Fruit fly (Drosophila melanogaster): ENCODE measurements around the gene crc.

crc gene

dm6 chr2L:21310427-21311199 lies at the start of gene crc:
crc (plus strand) TSS chr2L:21310866.
- TF ChIP-seq Dll (optimal IDR thresholded peaks at IDR 0.05) (no peak), pan (optimal IDR thresholded peaks at IDR 0.05) (no peak), usp (GFP tag; optimal IDR thresholded peaks at IDR 0.05) (no peak)

- TF ChIP-seq pan (optimal IDR thresholded peaks at IDR 0.05) = no peak
- TF ChIP-seq EcR (GFP tag; optimal IDR thresholded peaks at IDR 0.05) = no peak
- TF ChIP-seq Dll (optimal IDR thresholded peaks at IDR 0.05) = no peak
- no peak for TF ChIP-seq usp (GFP tag; optimal IDR thresholded peaks at IDR 0.05)
- no peak for TF ChIP-seq CG8478 (optimal IDR thresholded peaks at IDR 0.05)
- TF ChIP-seq psq (optimal IDR thresholded peaks at IDR 0.05) = no peak
Observed at dm6 chr2L:21260869-21261268, 49.8 kb upstream of the crc start.

DNA sequence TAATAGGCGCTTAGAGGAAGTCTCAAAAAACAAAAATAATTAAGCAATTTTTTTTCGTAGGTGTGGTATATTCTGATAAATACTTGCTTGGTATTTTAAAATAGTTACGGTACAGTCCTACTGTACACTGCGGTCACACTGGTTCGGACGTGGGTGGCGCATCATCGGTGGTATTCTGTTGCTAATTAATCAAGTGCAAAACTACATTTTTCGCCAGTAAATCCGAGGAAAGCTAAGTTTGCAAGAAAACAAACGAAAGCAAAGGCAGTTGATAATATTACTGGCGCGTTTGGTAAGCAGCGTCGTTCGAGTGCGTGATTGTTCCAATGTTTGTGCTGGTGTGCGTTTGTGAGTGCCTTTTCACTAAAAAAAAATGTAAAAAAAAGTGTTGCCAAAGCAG lies 47.8 kb upstream of the crc start, which contains the start of gene CG8671:
TSS of gene CG8671 (plus strand) at position 125 of the 400 bp plus-strand sequence.
- no peak for TF ChIP-seq psq (optimal IDR thresholded peaks at IDR 0.05)
- no peak for TF ChIP-seq CG8478 (optimal IDR thresholded peaks at IDR 0.05)
- no peak for TF ChIP-seq Dll (optimal IDR thresholded peaks at IDR 0.05)
- TF ChIP-seq pan (optimal IDR thresholded peaks at IDR 0.05) = no peak
- no peak for TF ChIP-seq usp (GFP tag; optimal IDR thresholded peaks at IDR 0.05)
- no peak for TF ChIP-seq EcR (GFP tag; optimal IDR thresholded peaks at IDR 0.05)

dm6 chr2L:21263470-21264146 lies 47.1 kb upstream of the crc start:
- TF ChIP-seq EcR (GFP tag; optimal IDR thresholded peaks at IDR 0.05) (no peak), pan (optimal IDR thresholded peaks at IDR 0.05) (no peak), CG8478 (optimal IDR thresholded peaks at IDR 0.05) (no peak), Dll (optimal IDR thresholded peaks at IDR 0.05) (no peak), usp (GFP tag; optimal IDR thresholded peaks at IDR 0.05) (no peak), psq (optimal IDR thresholded peaks at IDR 0.05) (no peak)

DNA sequence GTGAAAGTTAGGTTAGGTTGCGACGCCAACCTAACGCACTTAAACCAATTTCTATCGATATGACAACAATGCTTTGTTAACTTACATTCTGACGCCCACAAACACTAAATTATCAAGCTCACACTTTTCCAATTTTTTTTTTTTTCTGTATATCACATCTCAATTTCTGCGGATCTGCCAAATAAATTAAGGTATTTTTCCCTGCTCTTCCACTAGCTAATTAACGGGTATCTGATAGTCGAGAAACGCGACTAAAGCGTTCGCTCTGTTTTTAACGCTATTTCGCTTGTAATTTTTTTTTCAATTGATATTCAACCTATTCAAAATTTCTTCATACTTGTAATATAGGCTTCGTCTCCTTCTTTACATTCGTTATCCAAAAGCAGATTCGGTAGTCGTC lies 44.4 kb upstream of the crc start:
- TF ChIP-seq Dll (optimal IDR thresholded peaks at IDR 0.05) (no peak), EcR (GFP tag; optimal IDR thresholded peaks at IDR 0.05) (no peak), pan (optimal IDR thresholded peaks at IDR 0.05) (no peak), usp (GFP tag; optimal IDR thresholded peaks at IDR 0.05) (no peak), CG8478 (optimal IDR thresholded peaks at IDR 0.05) (no peak), psq (optimal IDR thresholded peaks at IDR 0.05) (no peak)

DNA sequence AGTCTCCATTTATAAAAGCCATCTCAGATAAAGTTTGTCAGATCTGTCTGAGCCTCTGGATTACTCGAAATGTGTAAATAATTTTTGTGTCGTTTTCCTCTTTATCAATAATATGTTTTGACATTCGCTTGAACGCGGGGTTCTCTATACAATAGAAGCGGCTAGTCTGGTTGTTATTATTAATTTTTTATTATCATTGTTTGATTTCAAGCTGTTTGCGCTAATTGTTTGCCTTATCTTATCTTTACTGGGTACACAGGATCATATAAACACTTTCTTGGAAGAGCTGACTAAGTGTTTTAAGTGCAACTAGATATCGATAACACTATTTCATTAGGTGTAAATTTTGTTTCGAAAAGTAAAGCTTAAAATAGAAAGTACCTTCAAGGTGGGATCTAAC lies 42.5 kb upstream of the crc start:
- TF ChIP-seq Dll (optimal IDR thresholded peaks at IDR 0.05) = no peak
- no peak for TF ChIP-seq CG8478 (optimal IDR thresholded peaks at IDR 0.05)
- no peak for TF ChIP-seq psq (optimal IDR thresholded peaks at IDR 0.05)
- no peak for TF ChIP-seq usp (GFP tag; optimal IDR thresholded peaks at IDR 0.05)
- no peak for TF ChIP-seq pan (optimal IDR thresholded peaks at IDR 0.05)
- TF ChIP-seq EcR (GFP tag; optimal IDR thresholded peaks at IDR 0.05) = no peak

dm6 chr2L:21289101-21289500 lies 21.6 kb upstream of the crc start:
- TF ChIP-seq usp (GFP tag; optimal IDR thresholded peaks at IDR 0.05) (no peak), pan (optimal IDR thresholded peaks at IDR 0.05) (no peak), psq (optimal IDR thresholded peaks at IDR 0.05) (no peak), EcR (GFP tag; optimal IDR thresholded peaks at IDR 0.05) (no peak), Dll (optimal IDR thresholded peaks at IDR 0.05) (no peak), CG8478 (optimal IDR thresholded peaks at IDR 0.05) (no peak)

- no peak for TF ChIP-seq pan (optimal IDR thresholded peaks at IDR 0.05)
- TF ChIP-seq usp (GFP tag; optimal IDR thresholded peaks at IDR 0.05) = no peak
Observed at dm6 chr2L:21290434-21290833, 20.2 kb upstream of the crc start, which contains the start of gene Gr39a. Gr39a (plus strand) TSS chr2L:21290734.

DNA sequence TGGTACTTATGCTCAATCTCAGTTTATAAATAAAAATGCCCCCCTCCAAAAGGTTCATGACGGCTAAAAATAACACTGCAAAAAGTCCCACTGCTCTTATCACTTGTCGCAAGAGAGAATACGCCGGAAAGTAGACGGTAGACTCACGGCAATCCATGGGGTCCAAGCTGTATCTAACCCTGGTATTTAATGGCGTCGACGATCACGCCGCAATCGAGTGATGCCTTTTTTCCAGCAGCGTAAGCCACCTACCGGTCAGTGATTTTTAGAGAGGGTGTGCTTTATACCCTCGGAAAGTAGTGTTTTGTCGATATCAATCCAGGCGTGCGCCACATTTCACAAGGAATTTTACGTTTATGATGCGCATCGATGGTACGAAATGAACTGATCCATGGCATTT lies 11.1 kb upstream of the crc start:
- TF ChIP-seq CG8478 (optimal IDR thresholded peaks at IDR 0.05) (no peak), pan (optimal IDR thresholded peaks at IDR 0.05) (no peak), usp (GFP tag; optimal IDR thresholded peaks at IDR 0.05) (no peak), psq (optimal IDR thresholded peaks at IDR 0.05) (no peak), Dll (optimal IDR thresholded peaks at IDR 0.05) (no peak), EcR (GFP tag; optimal IDR thresholded peaks at IDR 0.05) (no peak)

- TF ChIP-seq psq (optimal IDR thresholded peaks at IDR 0.05) (no peak), Dll (optimal IDR thresholded peaks at IDR 0.05) (no peak), CG8478 (optimal IDR thresholded peaks at IDR 0.05) (no peak)
Observed at dm6 chr2L:21302064-21302463, 8.6 kb upstream of the crc start.

- TF ChIP-seq EcR (GFP tag; optimal IDR thresholded peaks at IDR 0.05) (no peak), pan (optimal IDR thresholded peaks at IDR 0.05) (no peak), CG8478 (optimal IDR thresholded peaks at IDR 0.05) (no peak), usp (GFP tag; optimal IDR thresholded peaks at IDR 0.05) (no peak), Dll (optimal IDR thresholded peaks at IDR 0.05) (no peak), psq (optimal IDR thresholded peaks at IDR 0.05) (no peak)
Observed at dm6 chr2L:21303655-21304532, 6.8 kb upstream of the crc start.

DNA sequence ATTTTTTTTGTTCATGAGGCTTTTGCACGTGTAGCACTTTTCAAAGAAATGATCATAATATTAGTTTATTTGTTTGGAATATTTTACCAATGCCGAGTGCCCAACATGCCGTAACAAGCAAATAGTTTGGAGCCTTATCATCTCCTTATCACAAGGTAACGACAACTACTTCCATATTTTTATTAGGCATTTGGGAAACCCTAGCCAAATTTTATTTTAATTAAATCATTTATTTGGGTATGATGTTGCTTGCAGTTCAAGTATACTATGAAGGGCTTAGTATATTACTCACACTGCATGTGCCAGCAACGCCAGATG lies 6.2 kb upstream of the crc start:
- no peak for TF ChIP-seq usp (GFP tag; optimal IDR thresholded peaks at IDR 0.05)
- no peak for TF ChIP-seq Dll (optimal IDR thresholded peaks at IDR 0.05)
- TF ChIP-seq EcR (GFP tag; optimal IDR thresholded peaks at IDR 0.05) = no peak
- no peak for TF ChIP-seq CG8478 (optimal IDR thresholded peaks at IDR 0.05)
- no peak for TF ChIP-seq psq (optimal IDR thresholded peaks at IDR 0.05)
- TF ChIP-seq pan (optimal IDR thresholded peaks at IDR 0.05) = no peak
